Worm (Caenorhabditis elegans) whole organism, L4/young adult: Measurements from ENCODE around the gene haao-1.

ENCODE experiments used
- W03F9.2 ChIP-seq: fragments of 150-350 bp; optimal IDR thresholded peaks from 2 replicates; lab custom pipeline; 2014; ENCODE audit warnings: missing biosample characterization, missing genetic modification characterization
- dao-5 ChIP-seq: sonication (generic microtip); optimal IDR thresholded peaks from 2 replicates; lab custom pipeline; 2016; ENCODE audit warnings: missing genotype, missing genetic modification characterization, moderate library complexity, missing compliant biosample characterization
- him-1 ChIP-seq: sonication (generic microtip); optimal IDR thresholded peaks from 2 replicates; lab custom pipeline; 2016; ENCODE audit warnings: missing genotype, missing genetic modification reagents, missing genetic modification characterization, missing compliant biosample characterization

The haao-1 gene

DNA sequence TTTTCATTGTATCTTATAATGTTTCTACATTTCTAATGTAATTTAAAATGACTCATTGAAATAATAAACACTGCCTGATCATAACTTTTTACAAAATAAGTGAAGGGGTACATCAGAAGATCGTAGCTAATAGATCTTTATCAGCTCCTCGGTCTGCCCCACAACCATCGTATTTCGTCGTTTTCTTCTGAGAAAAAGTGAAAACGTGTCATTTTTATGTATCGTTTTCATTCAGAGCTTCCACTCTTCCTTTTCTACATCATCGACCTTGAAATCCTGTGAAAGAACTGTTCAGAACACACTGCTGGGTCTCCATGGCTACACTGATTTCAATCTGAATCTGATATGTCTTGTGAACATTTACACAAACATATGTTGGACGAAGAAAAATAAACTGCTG lies 5.4 kb upstream of the haao-1 start:
- TF ChIP-seq him-1 (tag; lab: Kevin White, UChicago) (no peak), dao-5 (tag; lab: Kevin White, UChicago) (no peak), W03F9.2 (no peak)

DNA sequence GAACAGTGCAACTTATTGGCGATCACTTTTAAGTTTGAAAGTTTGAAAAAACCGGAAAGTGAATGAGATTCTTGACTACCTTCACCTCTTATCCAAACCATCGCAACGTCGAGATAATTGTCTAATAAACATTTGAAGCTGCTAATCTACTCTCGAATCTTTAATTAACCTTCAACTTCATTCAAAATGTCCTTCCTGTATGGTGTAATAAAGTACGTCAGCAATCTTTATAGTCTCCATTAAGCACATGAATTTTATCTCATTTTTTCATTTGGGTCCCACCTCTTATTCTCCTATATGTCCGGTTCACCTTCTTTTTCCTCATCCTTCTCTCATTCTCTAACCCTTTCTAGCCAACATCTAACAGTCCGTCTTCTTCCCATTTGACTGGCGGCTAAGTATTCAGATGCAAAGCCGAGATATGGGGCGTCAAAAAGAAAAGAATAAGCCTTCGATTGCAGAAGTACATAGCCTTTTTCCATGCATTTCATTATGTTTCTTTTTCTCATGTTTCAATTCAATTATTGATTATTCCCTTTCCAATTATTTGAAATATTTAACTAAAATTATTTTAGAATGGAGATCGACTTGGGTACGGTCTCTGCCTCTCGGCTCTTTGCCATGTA lies 3.8 kb upstream of the haao-1 start, which contains the start of gene swt-5:
swt-5 (plus strand) TSS at position 576 of the 626 bp plus-strand sequence.
- no peak for TF ChIP-seq W03F9.2
- no peak for TF ChIP-seq dao-5 (tag; lab: Kevin White, UChicago)
- no peak for TF ChIP-seq him-1 (tag; lab: Kevin White, UChicago)

DNA sequence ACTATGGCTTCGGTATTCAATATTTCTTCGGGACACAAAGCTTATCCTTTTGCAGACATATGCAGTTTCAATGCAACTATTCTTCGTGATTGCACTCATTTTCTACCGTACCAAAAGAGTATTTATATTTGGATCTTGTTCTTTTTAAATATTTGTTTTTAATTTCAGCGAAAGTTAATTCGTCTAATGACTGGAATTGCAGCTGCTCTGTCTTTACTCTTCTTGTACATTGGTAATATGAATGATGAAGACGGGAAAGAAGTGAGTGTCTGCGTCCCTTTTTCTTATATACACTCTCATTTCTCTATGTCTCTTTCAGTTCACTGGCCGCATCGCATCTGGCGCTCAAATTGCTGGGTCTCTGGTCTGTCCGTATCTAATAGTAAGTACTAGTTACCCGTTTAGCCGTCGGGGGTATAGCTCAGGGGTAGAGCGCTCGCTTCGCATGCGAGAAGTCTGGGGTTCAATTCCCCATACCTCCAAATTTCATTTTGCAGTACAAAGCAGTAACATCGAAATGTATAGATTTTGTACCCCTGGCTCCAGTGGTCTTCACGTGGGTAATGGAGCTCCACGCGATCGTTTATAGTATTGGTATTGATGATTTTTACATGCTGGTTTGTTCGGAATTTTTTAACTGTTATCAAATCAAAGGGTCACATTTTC lies 1.4 kb upstream of the haao-1 start:
- TF ChIP-seq him-1 (tag; lab: Kevin White, UChicago), result peak; percentile 47
- TF ChIP-seq W03F9.2, result peak; percentile 14
- peak; percentile 55 for TF ChIP-seq dao-5 (tag; lab: Kevin White, UChicago)

DNA sequence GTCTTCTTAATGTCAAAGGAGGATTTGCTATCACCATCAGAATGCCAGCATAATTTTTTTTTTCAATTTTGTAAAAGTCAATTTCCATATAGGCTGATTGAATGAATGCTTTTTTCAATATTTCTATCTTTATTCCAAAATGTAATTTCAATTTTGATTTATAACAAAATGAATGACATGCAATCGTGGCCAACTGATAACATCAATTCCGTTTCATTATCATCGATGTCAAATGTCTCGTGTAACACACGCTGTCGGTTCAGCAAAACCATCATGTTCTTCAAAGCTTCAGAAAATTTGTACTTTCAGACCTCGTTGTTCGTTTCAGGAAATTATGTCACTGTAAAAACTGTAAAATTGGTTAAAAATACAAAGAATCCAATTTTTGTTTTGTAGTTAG lies 2.2 kb downstream of the haao-1 start:
- TF ChIP-seq W03F9.2, result no peak
- TF ChIP-seq dao-5 (tag; lab: Kevin White, UChicago), result no peak
- no peak for TF ChIP-seq him-1 (tag; lab: Kevin White, UChicago)

DNA sequence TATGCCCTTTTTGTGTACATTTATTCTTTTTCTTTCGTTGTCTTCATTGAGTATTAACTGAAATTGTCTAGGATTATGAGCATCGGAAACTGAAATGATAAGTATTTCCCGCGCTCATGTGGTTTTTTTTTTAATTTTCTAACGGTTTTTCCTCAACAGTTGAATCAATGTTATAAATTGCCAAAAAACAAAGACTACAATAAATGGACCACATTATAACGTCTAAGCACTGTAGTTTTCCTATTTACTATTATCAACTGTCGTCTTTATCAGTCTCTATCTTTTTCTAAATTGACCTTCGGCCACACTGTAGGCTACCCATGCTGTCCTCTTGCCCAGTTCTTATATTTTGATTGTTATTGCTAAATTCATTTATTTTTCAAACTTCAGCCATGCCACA lies 3.0 kb downstream of the haao-1 start, which contains the start of gene acs-14:
acs-14 (plus strand) TSS at position 391 of the 400 bp plus-strand sequence.
- TF ChIP-seq W03F9.2, result no peak
- TF ChIP-seq dao-5 (tag; lab: Kevin White, UChicago), result no peak
- no peak for TF ChIP-seq him-1 (tag; lab: Kevin White, UChicago)

DNA sequence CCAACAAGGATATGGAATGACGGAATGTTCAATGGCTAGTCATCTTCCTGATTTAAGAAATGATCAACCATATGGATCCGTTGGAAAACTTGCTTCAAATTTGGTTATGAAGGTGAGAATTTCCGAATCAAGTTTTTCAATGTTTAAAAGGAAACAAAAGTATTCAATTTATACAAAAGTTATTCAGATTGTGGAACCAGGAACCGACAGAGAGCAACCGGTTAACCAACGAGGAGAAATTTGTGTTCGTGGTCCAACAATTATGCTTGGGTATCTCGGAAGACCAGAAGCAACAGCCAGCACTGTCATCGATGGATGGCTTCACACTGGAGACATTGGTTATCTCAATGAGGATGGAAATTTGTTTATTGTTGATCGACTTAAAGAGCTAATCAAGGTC lies 4.9 kb downstream of the haao-1 start:
- TF ChIP-seq dao-5 (tag; lab: Kevin White, UChicago), result no peak
- TF ChIP-seq W03F9.2, result no peak
- no peak for TF ChIP-seq him-1 (tag; lab: Kevin White, UChicago)

DNA sequence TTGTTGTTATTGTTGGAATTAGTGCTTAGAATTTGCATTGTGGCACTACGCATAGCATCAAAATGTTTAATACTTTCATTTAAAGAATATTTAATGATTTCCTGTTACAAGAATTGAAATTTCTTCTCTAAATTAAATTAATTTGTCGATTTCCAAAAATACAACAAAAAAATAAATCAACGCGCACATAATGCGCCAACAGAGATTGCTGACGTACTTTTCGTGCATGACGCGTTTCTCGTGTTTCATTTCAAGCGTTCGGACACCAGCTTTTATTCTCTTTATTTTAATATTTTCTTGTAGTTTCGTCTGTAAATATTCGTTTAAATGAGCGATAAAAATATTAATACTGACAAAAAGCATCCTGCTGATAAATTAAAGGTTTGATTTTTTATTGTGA lies 8.9 kb downstream of the haao-1 start, which contains the start of gene eif-2Bdelta:
eif-2Bdelta (plus strand) TSS at position 235 of the 400 bp plus-strand sequence.
- TF ChIP-seq W03F9.2 (peak; percentile 34), him-1 (tag; lab: Kevin White, UChicago) (no peak)

DNA sequence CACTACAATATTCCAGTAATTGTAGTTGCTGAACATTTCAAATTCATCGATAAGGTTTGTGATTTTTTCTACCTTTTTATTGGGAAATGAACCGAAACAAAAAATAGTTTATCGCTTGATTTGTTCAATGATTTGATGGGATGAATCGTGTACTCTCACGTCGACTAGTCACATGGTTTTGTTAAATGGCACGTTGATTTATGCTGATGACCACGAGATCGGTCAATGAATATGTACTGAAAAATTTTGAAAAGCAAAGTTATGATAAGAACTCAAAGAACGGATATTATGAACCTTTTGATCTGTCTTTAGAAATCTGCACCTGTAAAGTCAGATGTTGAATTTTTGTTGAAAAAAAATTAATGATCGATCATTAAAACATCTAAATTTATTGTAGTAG lies 11.6 kb downstream of the haao-1 start:
- TF ChIP-seq him-1 (tag; lab: Kevin White, UChicago) (no peak), dao-5 (tag; lab: Kevin White, UChicago) (no peak), W03F9.2 (no peak)

DNA sequence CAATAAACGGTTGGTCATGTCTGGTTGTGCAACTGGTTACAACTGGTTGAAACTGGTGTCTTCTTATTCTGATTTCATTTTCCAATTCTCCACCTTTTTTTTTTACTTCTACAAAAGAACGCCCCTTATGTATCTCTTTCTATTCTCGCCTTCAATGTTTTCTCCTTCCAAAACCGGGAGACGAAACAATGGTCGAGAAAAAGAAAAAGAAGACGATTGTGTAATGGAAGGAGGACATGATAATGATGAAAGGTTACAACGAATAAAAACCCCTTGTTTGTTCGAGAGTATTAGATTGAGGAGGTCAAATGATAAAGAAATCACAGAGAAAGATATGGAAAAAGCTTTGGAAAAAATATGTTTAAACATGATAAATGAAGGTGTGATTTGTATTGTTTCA lies 14.1 kb downstream of the haao-1 start, which contains the start of gene C50F4.8:
C50F4.8 (minus strand) TSS at position 28 of the 400 bp plus-strand sequence.
- no peak for TF ChIP-seq him-1 (tag; lab: Kevin White, UChicago)
- TF ChIP-seq W03F9.2, result no peak
- TF ChIP-seq dao-5 (tag; lab: Kevin White, UChicago), result no peak

DNA sequence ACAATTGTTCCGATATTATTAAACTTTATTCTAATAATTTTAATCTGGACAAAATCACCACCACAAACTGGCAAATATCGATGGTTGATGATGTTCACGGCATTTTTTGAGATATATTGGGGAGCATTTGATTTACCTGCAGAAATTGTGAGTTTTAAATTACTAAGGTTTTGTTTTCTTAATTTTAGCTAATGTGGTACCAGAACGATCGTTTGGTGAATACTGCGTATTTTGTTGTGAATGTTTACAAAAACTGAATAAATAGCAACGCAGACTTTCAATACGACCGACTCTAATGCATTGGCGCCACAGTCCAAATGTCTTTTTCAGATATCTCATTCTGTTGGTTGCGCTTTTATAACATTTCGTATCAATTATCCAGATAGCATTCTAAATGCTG lies 17.0 kb downstream of the haao-1 start:
- no peak for TF ChIP-seq dao-5 (tag; lab: Kevin White, UChicago)
- no peak for TF ChIP-seq him-1 (tag; lab: Kevin White, UChicago)
- TF ChIP-seq W03F9.2, result no peak

DNA sequence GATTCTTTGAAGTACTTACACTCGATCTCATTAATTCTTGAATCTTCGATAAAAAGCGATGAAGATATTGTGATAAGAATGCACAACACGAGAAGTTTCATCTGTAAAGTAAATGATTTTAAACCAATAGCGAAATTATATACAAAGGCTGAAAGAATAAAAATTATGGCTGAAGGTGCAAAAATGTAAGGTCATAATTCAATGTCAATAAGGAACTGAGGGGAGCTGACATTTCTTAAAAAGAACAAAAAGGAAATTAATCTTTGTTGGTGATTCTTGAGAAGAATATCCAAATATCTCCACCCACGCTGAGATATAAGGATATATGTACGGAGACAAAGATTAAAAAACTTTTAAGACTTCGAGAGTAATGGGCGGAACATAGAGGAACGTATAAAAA lies 19.4 kb downstream of the haao-1 start, which contains the start of gene C50F4.9:
C50F4.9 (minus strand) TSS at position 101 of the 400 bp plus-strand sequence.
- TF ChIP-seq dao-5 (tag; lab: Kevin White, UChicago) (no peak), him-1 (tag; lab: Kevin White, UChicago) (no peak), W03F9.2 (no peak)

DNA sequence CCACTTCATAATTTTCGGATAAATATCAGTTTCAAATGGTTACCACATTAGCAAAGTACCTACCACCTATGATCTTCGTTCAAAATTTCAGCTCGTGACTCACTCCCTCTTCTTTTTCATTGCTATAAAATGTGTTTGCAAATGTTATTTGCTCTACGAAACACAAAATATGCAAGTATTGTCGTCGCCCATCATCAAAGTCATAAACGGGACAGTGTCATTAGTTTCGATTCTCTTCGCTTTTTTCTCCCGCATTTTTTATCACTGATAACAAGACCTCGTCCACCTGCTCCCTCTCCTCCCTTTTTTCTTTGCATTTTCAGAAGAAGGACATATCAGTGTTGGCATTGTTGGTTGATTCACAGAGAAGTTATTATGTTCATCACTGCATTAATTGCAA lies 21.8 kb downstream of the haao-1 start, which contains the start of gene C50F4.1:
C50F4.1 (plus strand) TSS at position 324 of the 400 bp plus-strand sequence.
- no peak for TF ChIP-seq dao-5 (tag; lab: Kevin White, UChicago)
- no peak for TF ChIP-seq him-1 (tag; lab: Kevin White, UChicago)
- no peak for TF ChIP-seq W03F9.2

DNA sequence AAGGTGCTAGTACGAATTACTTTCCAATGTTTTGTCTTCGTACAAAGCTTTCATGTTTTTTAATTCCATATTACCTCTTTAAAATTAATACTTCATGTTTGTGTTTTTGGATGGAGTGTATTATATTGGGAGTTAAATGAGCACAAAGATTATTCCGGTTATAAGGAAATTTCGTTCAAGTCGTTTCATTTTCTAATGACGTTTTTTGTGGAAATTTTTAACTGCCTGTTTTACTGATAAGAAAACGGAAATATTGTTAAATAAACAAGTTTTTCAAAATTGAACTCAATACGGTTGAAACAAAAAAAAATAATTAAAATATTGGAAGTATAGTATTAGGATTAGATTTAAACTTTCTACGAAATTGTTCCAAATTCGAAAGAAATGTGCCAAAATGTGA lies 22.6 kb downstream of the haao-1 start:
- no peak for TF ChIP-seq dao-5 (tag; lab: Kevin White, UChicago)

DNA sequence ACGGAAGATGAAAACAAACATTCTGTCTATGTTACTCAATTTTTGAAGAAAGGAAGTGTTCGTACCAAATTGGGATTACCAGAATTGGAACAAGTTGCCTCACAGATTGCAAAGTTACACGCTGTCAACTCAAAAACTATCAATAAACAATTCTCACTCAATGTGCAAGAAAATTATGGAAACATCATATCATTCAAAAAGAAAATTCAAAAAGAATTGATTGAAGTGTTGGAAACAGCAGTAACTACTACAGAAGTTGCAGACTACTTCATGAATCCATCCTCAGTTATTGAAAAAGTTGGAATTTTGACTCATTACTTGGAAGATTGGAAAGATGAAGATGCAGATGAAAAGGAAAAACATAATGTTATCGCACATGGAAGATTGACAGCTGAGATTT lies 23.3 kb downstream of the haao-1 start:
- TF ChIP-seq him-1 (tag; lab: Kevin White, UChicago), result no peak
- TF ChIP-seq W03F9.2, result no peak
- TF ChIP-seq dao-5 (tag; lab: Kevin White, UChicago), result no peak
